Worm (Caenorhabditis elegans) whole organism, L4 larva: Measurements from ENCODE around the gene gcy-34.

Source experiments
- F26F4.8 ChIP-seq: fragments of 200-800 bp; sonication (Bioruptor generic); conservative IDR thresholded peaks from 2 replicates; pipeline ENCODE4 v1.3.6; 2022; ENCODE audit warnings: missing genetic modification characterization, missing compliant biosample characterization
- F49E8.2 ChIP-seq: sonication (generic microtip); optimal IDR thresholded peaks from 2 replicates; lab custom pipeline; 2016; ENCODE audit warnings: missing compliant biosample characterization, mild to moderate bottlenecking, missing genetic modification characterization, borderline replicate concordance
- Y48G9A.11 ChIP-seq: fragments of 200-800 bp; sonication (Bioruptor generic); IDR thresholded peaks from 2 replicates; pipeline ENCODE4 v1.3.6; 2022; ENCODE audit warnings: missing genetic modification reagents, missing genetic modification characterization, missing compliant biosample characterization
- Y5F2A.4 ChIP-seq: fragments of 200-800 bp; sonication (Bioruptor generic); optimal IDR thresholded peaks from 2 replicates; lab custom pipeline; 2018; ENCODE audit warnings: mild to moderate bottlenecking, missing genetic modification characterization, missing compliant biosample characterization
- ZK337.2 ChIP-seq: fragments of 200-800 bp; sonication (Bioruptor generic); IDR thresholded peaks from 2 replicates; pipeline ENCODE4 v1.3.6; 2022; ENCODE audit warnings: missing genetic modification reagents, missing genetic modification characterization, missing compliant biosample characterization
- ZK546.5 ChIP-seq, 2 experiments: sonication (generic microtip); optimal IDR thresholded peaks; 2 replicates each; lab custom pipeline; 2017; ENCODE audit warnings: missing biosample characterization in 2 of 2, missing genetic modification characterization in 2 of 2
- aha-1 ChIP-seq: fragments of 150-350 bp; peaks from one replicate; lab custom pipeline; 2014; ENCODE audit warnings: missing biosample characterization, missing genetic modification characterization
- ceh-20 ChIP-seq: fragments of 200-800 bp; sonication (Bioruptor generic); IDR thresholded peaks from 2 replicates; pipeline ENCODE4 v1.3.6; 2022; ENCODE audit warnings: missing genetic modification reagents, missing genetic modification characterization, missing compliant biosample characterization
- ceh-62 ChIP-seq: sonication (generic microtip); optimal IDR thresholded peaks from 2 replicates; lab custom pipeline; 2017; ENCODE audit warnings: missing biosample characterization, missing genetic modification characterization
- ceh-82 ChIP-seq: sonication (generic microtip); optimal IDR thresholded peaks from 2 replicates; lab custom pipeline; 2017; ENCODE audit warnings: missing biosample characterization, missing genetic modification characterization
- ces-1 ChIP-seq: fragments of 150-350 bp; sonication (generic microtip); optimal IDR thresholded peaks from 4 replicates; lab custom pipeline; 2014; ENCODE audit warnings: missing biosample characterization, missing genetic modification reagents, missing genetic modification characterization
- cey-2 ChIP-seq: sonication (generic microtip); optimal IDR thresholded peaks from 3 replicates; lab custom pipeline; 2017; ENCODE audit warnings: missing genetic modification characterization, mild to moderate bottlenecking, missing compliant biosample characterization, antibody characterized with exemption, borderline replicate concordance; ENCODE audit not compliant: insufficient read depth
- ctbp-1 ChIP-seq: fragments of 200-800 bp; sonication (Bioruptor generic); IDR thresholded peaks from 2 replicates; pipeline ENCODE4 v1.3.6; 2022; ENCODE audit warnings: missing genetic modification reagents, missing genetic modification characterization, missing compliant biosample characterization
- daf-12 ChIP-seq: fragments of 150-350 bp; optimal IDR thresholded peaks from 2 replicates; lab custom pipeline; 2014; ENCODE audit warnings: missing biosample characterization, missing genetic modification reagents, missing genetic modification characterization
- daf-16 ChIP-seq, 3 experiments: sonication (generic microtip); optimal IDR thresholded peaks; 2 replicates each; lab custom pipeline; 2016 to 2017; ENCODE audit warnings: missing genetic modification characterization in 3 of 3, missing genetic modification reagents in 3 of 3, mild to moderate bottlenecking in 2 of 3, missing compliant biosample characterization in 2 of 3, missing biosample characterization in 1 of 3, moderate library complexity in 1 of 3
- daf-8 ChIP-seq: fragments of 200-800 bp; sonication (Bioruptor generic); IDR thresholded peaks from 2 replicates; pipeline ENCODE4 v1.3.6; 2022; ENCODE audit warnings: missing genetic modification characterization, missing compliant biosample characterization
- dmd-6 ChIP-seq: fragments of 200-800 bp; sonication (Bioruptor generic); IDR thresholded peaks from 2 replicates; pipeline ENCODE4 v1.3.6; 2022; ENCODE audit warnings: missing genetic modification reagents, missing genetic modification characterization, missing compliant biosample characterization
- dmd-8 ChIP-seq: fragments of 200-800 bp; sonication (Bioruptor generic); IDR thresholded peaks from 2 replicates; pipeline ENCODE4 v1.3.6; 2022; ENCODE audit warnings: missing genetic modification characterization, missing compliant biosample characterization
- dmd-9 ChIP-seq: fragments of 200-800 bp; sonication (Bioruptor generic); IDR thresholded peaks from 2 replicates; pipeline ENCODE4 v1.3.6; 2022; ENCODE audit warnings: missing genetic modification reagents, missing genetic modification characterization, missing compliant biosample characterization
- dpl-1 ChIP-seq: fragments of 150-350 bp; optimal IDR thresholded peaks from 2 replicates; lab custom pipeline; 2014; ENCODE audit warnings: missing biosample characterization, missing genetic modification reagents, missing genetic modification characterization
- egl-43 ChIP-seq: fragments of 200-800 bp; sonication (Bioruptor generic); IDR thresholded peaks from 2 replicates; pipeline ENCODE4 v1.3.6; 2022; ENCODE audit warnings: missing genetic modification reagents, missing genetic modification characterization, missing compliant biosample characterization
- fkh-10 ChIP-seq: fragments of 150-350 bp; optimal IDR thresholded peaks from 2 replicates; lab custom pipeline; 2014; ENCODE audit warnings: missing biosample characterization, missing genetic modification reagents, missing genetic modification characterization
- gei-8 ChIP-seq: fragments of 200-800 bp; sonication (Bioruptor generic); optimal IDR thresholded peaks from 2 replicates; lab custom pipeline; 2018; ENCODE audit warnings: mild to moderate bottlenecking, missing genetic modification characterization, missing compliant biosample characterization
- hif-1 ChIP-seq, 2 experiments: sonication (generic microtip); optimal IDR thresholded peaks; 2 replicates each; lab custom pipeline; 2016 to 2017; ENCODE audit warnings: missing compliant biosample characterization in 2 of 2, missing genetic modification characterization in 2 of 2, missing genetic modification reagents in 2 of 2, missing genotype in 2 of 2, mild to moderate bottlenecking in 1 of 2
- hlh-30 ChIP-seq: sonication (generic microtip); optimal IDR thresholded peaks from 2 replicates; lab custom pipeline; 2017; ENCODE audit warnings: antibody characterized with exemption, mild to moderate bottlenecking, missing genetic modification characterization, missing compliant biosample characterization; ENCODE audit not compliant: insufficient read depth
- hmg-1.1 ChIP-seq: fragments of 200-800 bp; sonication (Bioruptor generic); IDR thresholded peaks from 2 replicates; pipeline ENCODE4 v1.3.6; 2022; ENCODE audit warnings: missing genetic modification reagents, missing genetic modification characterization, missing compliant biosample characterization
- lin-13 ChIP-seq: fragments of 150-350 bp; optimal IDR thresholded peaks from 2 replicates; lab custom pipeline; 2014; ENCODE audit warnings: missing biosample characterization, missing genetic modification reagents, missing genetic modification characterization
- lin-38 ChIP-seq: fragments of 200-800 bp; sonication (Bioruptor generic); IDR thresholded peaks from 2 replicates; pipeline ENCODE4 v1.3.6; 2022; ENCODE audit warnings: missing genetic modification reagents, missing genetic modification characterization, missing compliant biosample characterization
- lin-39 ChIP-seq: fragments of 150-350 bp; optimal IDR thresholded peaks from 2 replicates; lab custom pipeline; 2014; ENCODE audit warnings: missing biosample characterization, missing genetic modification reagents, missing genetic modification characterization
- madf-9 ChIP-seq: fragments of 200-800 bp; sonication (Bioruptor generic); conservative IDR thresholded peaks from 2 replicates; pipeline ENCODE4 v1.3.6; 2022; ENCODE audit warnings: missing genetic modification reagents, missing genetic modification characterization, missing compliant biosample characterization
- mes-2 ChIP-seq: sonication (generic microtip); optimal IDR thresholded peaks from 2 replicates; lab custom pipeline; 2016; ENCODE audit warnings: missing genotype, mild to moderate bottlenecking, missing genetic modification characterization, missing compliant biosample characterization; ENCODE audit not compliant: poor library complexity, severe bottlenecking
- mxl-3 ChIP-seq: fragments of 200-800 bp; sonication (Bioruptor generic); optimal IDR thresholded peaks from 2 replicates; lab custom pipeline; 2018; ENCODE audit warnings: mild to moderate bottlenecking, missing genetic modification characterization, missing compliant biosample characterization
- nhr-11 ChIP-seq: fragments of 150-350 bp; optimal IDR thresholded peaks from 2 replicates; lab custom pipeline; 2014; ENCODE audit warnings: missing biosample characterization, missing genetic modification characterization
- nhr-237 ChIP-seq: sonication (generic microtip); optimal IDR thresholded peaks from 2 replicates; lab custom pipeline; 2017; ENCODE audit warnings: missing biosample characterization, missing genetic modification characterization
- nhr-25 ChIP-seq: sonication (generic microtip); optimal IDR thresholded peaks from 2 replicates; lab custom pipeline; 2017; ENCODE audit warnings: missing genetic modification characterization, mild to moderate bottlenecking, missing compliant biosample characterization, antibody characterized with exemption, moderate library complexity, borderline replicate concordance; ENCODE audit not compliant: insufficient read depth
- nhr-28 ChIP-seq: fragments of 150-350 bp; optimal IDR thresholded peaks from 2 replicates; lab custom pipeline; 2014; ENCODE audit warnings: missing biosample characterization, missing genetic modification characterization
- nhr-6 ChIP-seq: fragments of 150-350 bp; optimal IDR thresholded peaks from 2 replicates; lab custom pipeline; 2014; ENCODE audit warnings: missing biosample characterization, missing genetic modification characterization
- saeg-2 ChIP-seq: fragments of 200-800 bp; sonication (Bioruptor generic); IDR thresholded peaks from 2 replicates; pipeline ENCODE4 v1.3.6; 2022; ENCODE audit warnings: missing genetic modification reagents, missing genetic modification characterization, missing compliant biosample characterization
- sdz-12 ChIP-seq: fragments of 200-800 bp; sonication (Bioruptor generic); optimal IDR thresholded peaks from 2 replicates; lab custom pipeline; 2018; ENCODE audit warnings: mild to moderate bottlenecking, missing genetic modification characterization, missing compliant biosample characterization
- snpc-1.2 ChIP-seq: fragments of 200-800 bp; sonication (Bioruptor generic); IDR thresholded peaks from 2 replicates; pipeline ENCODE4 v1.3.6; 2022; ENCODE audit warnings: missing genetic modification reagents, missing genetic modification characterization, missing compliant biosample characterization
- tag-97 ChIP-seq: fragments of 200-800 bp; sonication (Bioruptor generic); IDR thresholded peaks from 2 replicates; pipeline ENCODE4 v1.3.6; 2022; ENCODE audit warnings: missing genetic modification characterization, missing compliant biosample characterization
- unc-130 ChIP-seq: sonication (generic microtip); optimal IDR thresholded peaks from 2 replicates; lab custom pipeline; 2016; ENCODE audit warnings: missing genetic modification reagents, missing genetic modification characterization, missing compliant biosample characterization
- unc-39 ChIP-seq: sonication (generic microtip); optimal IDR thresholded peaks from 2 replicates; lab custom pipeline; 2017; ENCODE audit warnings: missing biosample characterization, missing genetic modification characterization
- unc-62 ChIP-seq, 3 experiments: fragments of 150-350 bp in 1 of 3; sonication (generic microtip); optimal IDR thresholded peaks in 2 of 3; peaks in 1 of 3; 1 replicate in 1 of 3; 2 replicates in 2 of 3; lab custom pipeline; 2014 to 2017; ENCODE audit warnings: missing biosample characterization in 3 of 3, missing genetic modification characterization in 3 of 3, missing genetic modification reagents in 3 of 3, missing genotype in 1 of 3
- zip-11 ChIP-seq: fragments of 200-800 bp; sonication (Bioruptor generic); IDR thresholded peaks from 2 replicates; pipeline ENCODE4 v1.3.6; 2022; ENCODE audit warnings: missing genetic modification characterization, missing compliant biosample characterization
- zip-2 ChIP-seq: fragments of 150-350 bp; optimal IDR thresholded peaks from 2 replicates; lab custom pipeline; 2014; ENCODE audit warnings: missing biosample characterization, missing genetic modification characterization

gcy-34 gene

ce11 chrV:13393333-13393803 lies 7.7 kb upstream of the gcy-34 start (continued):
- TF ChIP-seq cey-2 (tag; lab: Kevin White, UChicago) (no peak), daf-16 (GFP tag; optimal IDR thresholded peaks at IDR 0.05; lab: Kevin White, UChicago) (no peak), daf-16 (tag; optimal IDR thresholded peaks at IDR 0.05; lab: Kevin White, UChicago) (no peak), mxl-3 (GFP tag; lab: Kevin White, UChicago) (peak; percentile 57), ceh-62 (tag; lab: Kevin White, UChicago) (no peak), nhr-11 (tag; lab: Kevin White, UChicago) (peak; percentile 20), hmg-1.1 (GFP tag; lab: Robert Waterston, UW) (no peak), Y5F2A.4 (no peak), nhr-237 (tag; lab: Kevin White, UChicago) (no peak), mes-2 (tag; lab: Kevin White, UChicago) (no peak), Y48G9A.11 (no peak), daf-12 (tag; lab: Kevin White, UChicago) (no peak), unc-130 (GFP tag; lab: Kevin White, UChicago) (no peak), ZK337.2 (GFP tag; lab: Robert Waterston, UW) (no peak), lin-39 (tag; lab: Kevin White, UChicago) (no peak), dmd-9 (GFP tag; lab: Robert Waterston, UW) (no peak), tag-97 (no peak), egl-43 (GFP tag; lab: Robert Waterston, UW) (0 out of 2 replicates have a peak, but pooled peaks have one; percentile 15), hif-1 (tag; optimal IDR thresholded peaks at IDR 0.05; lab: Kevin White, UChicago) (peak in 1 of 2 experiments; percentile 8), ceh-20 (GFP tag; lab: Robert Waterston, UW) (no peak), gei-8 (GFP tag; lab: Kevin White, UChicago) (peak; percentile 8), lin-38 (GFP tag; lab: Robert Waterston, UW) (no peak), lin-13 (GFP tag; lab: Kevin White, UChicago) (no peak), saeg-2 (GFP tag; lab: Robert Waterston, UW) (no peak), nhr-6 (tag; lab: Kevin White, UChicago) (no peak), ceh-82 (tag; lab: Kevin White, UChicago) (no peak), unc-39 (tag; lab: Kevin White, UChicago) (no peak), daf-8 (GFP tag; lab: Robert Waterston, UW) (no peak), sdz-12 (no peak), dpl-1 (GFP tag; lab: Kevin White, UChicago) (no peak), dmd-6 (GFP tag; lab: Robert Waterston, UW) (no peak), F26F4.8 (GFP tag; lab: Robert Waterston, UW) (no peak), nhr-25 (no peak), madf-9 (GFP tag; lab: Robert Waterston, UW) (no peak), F49E8.2 (no peak), ZK546.5 (tag; optimal IDR thresholded peaks at IDR 0.05; lab: Kevin White, UChicago) (no peak), zip-2 (tag; lab: Kevin White, UChicago) (no peak)

ce11 chrV:13391378-13392258 lies 5.9 kb upstream of the gcy-34 start, which contains the start of gene somi-1:
somi-1 (minus strand) TSS chrV:13391395.
- peak; percentile 0 for TF ChIP-seq mxl-3 (GFP tag; lab: Kevin White, UChicago)
- no peak for TF ChIP-seq madf-9 (GFP tag; lab: Robert Waterston, UW)
- TF ChIP-seq aha-1 (tag; lab: Kevin White, UChicago) = peak; percentile 7
- TF ChIP-seq ces-1 (GFP tag; lab: Kevin White, UChicago) = peak; percentile 83
- TF ChIP-seq dmd-8 (GFP tag; lab: Robert Waterston, UW) = no peak
- TF ChIP-seq gei-8 (GFP tag; lab: Kevin White, UChicago) = no peak
- TF ChIP-seq ctbp-1 = peak; percentile 33; the same call in 1 of the 2 replicates
- peak; percentile 47 for TF ChIP-seq nhr-28 (tag; lab: Kevin White, UChicago)
- TF ChIP-seq hlh-30 (tag; lab: Kevin White, UChicago) = peak; percentile 59
- TF ChIP-seq snpc-1.2 (GFP tag; lab: Robert Waterston, UW) = no peak
- TF ChIP-seq zip-11 (GFP tag; lab: Robert Waterston, UW) = no peak
- TF ChIP-seq fkh-10 (GFP tag; lab: Kevin White, UChicago) = peak; percentile 57
- TF ChIP-seq unc-62 (GFP tag; optimal IDR thresholded peaks at IDR 0.05 in 1 of 2; lab: Kevin White, UChicago) = peak in 1 of 2 experiments; percentile 88
- TF ChIP-seq unc-62 (tag; optimal IDR thresholded peaks at IDR 0.05; lab: Kevin White, UChicago) = no peak
